Worm (Caenorhabditis elegans) whole organism, early embryonic: Measurements from ENCODE around the gene Y7A5A.8.

Experiments
- F13C5.2 ChIP-seq: sonication (generic microtip); optimal IDR thresholded peaks from 2 replicates; lab custom pipeline; 2017; ENCODE audit warnings: mild to moderate bottlenecking, missing genetic modification characterization, inconsistent platforms, missing compliant biosample characterization
- aly-1 ChIP-seq: sonication (generic microtip); optimal IDR thresholded peaks from 2 replicates; lab custom pipeline; 2016; ENCODE audit warnings: missing genetic modification characterization, missing compliant biosample characterization
- ama-1 ChIP-seq: fragments of 150-350 bp; optimal IDR thresholded peaks from 2 replicates; lab custom pipeline; 2014
- ceh-13 ChIP-seq: fragments of 200-800 bp; sonication (Bioruptor generic); optimal IDR thresholded peaks from 2 replicates; lab custom pipeline; 2018; ENCODE audit warnings: mild to moderate bottlenecking, missing genetic modification characterization, missing compliant biosample characterization
- ets-7 ChIP-seq: sonication (generic microtip); optimal IDR thresholded peaks from 2 replicates; lab custom pipeline; 2016; ENCODE audit warnings: missing genotype, missing genetic modification characterization, missing compliant biosample characterization
- pes-1 ChIP-seq: fragments of 200-800 bp; sonication (Bioruptor generic); IDR thresholded peaks from 2 replicates; pipeline ENCODE4 v1.3.6; 2022; ENCODE audit warnings: missing genetic modification reagents, missing genetic modification characterization, missing compliant biosample characterization
- tbx-11 ChIP-seq: fragments of 200-800 bp; sonication (Bioruptor generic); IDR thresholded peaks from 2 replicates; pipeline ENCODE4 v1.3.6; 2022; ENCODE audit warnings: missing genetic modification characterization, missing compliant biosample characterization
- tra-4 ChIP-seq: sonication (generic microtip); optimal IDR thresholded peaks from 2 replicates; lab custom pipeline; 2017; ENCODE audit warnings: missing genetic modification characterization, missing compliant biosample characterization

DNA sequence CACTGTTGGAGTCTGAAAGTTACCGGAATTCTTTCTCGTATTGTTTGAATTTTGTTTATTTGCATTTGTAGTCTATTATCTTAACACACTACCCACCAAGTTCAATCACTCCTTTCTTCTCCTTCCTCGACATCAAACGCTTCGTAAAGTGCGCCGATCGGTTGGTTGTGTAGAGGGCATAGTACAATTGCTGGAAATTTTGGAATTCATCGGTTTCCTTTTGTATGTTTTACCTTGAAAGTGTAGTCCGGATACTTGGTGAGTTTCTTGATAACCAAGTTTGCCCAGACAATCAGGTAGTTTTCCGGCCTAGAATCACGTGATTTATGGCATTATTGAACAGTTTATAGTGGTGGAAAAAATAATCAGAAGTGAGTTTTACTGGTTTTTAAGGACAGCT is 24.3 kb downstream of the Y7A5A.8 start:
- TF ChIP-seq ama-1 (no peak), ceh-13 (GFP tag; lab: Kevin White, UChicago) (no peak), aly-1 (tag; lab: Kevin White, UChicago) (no peak), tbx-11 (GFP tag; lab: Robert Waterston, UW) (no peak), ets-7 (tag; lab: Kevin White, UChicago) (no peak), F13C5.2 (tag; lab: Kevin White, UChicago) (no peak), pes-1 (GFP tag; lab: Robert Waterston, UW) (no peak), tra-4 (tag; lab: Kevin White, UChicago) (no peak)
